Worm (Caenorhabditis elegans) whole organism, mixed stage, embryonic: ENCODE results near the gene lis-1.
A peak's percentile ranks its signal among the peaks of the same experiment; 100 is the strongest.

ENCODE experiments used
- M03D4.4 ChIP-seq: sonication (generic microtip); optimal IDR thresholded peaks from 2 replicates; lab custom pipeline; 2017; ENCODE audit warnings: mild to moderate bottlenecking, missing genetic modification characterization, missing compliant biosample characterization
- bed-3 ChIP-seq: fragments of 200-800 bp; sonication (Bioruptor generic); optimal IDR thresholded peaks from 3 replicates; lab custom pipeline; 2018; ENCODE audit warnings: mild to moderate bottlenecking, missing genetic modification characterization, moderate library complexity, missing compliant biosample characterization
- blmp-1 ChIP-seq: fragments of 150-350 bp; optimal IDR thresholded peaks from 2 replicates; lab custom pipeline; 2014; ENCODE audit warnings: missing biosample characterization, missing genetic modification characterization
- ceh-39 ChIP-seq: fragments of 150-350 bp; optimal IDR thresholded peaks from 2 replicates; lab custom pipeline; 2014; ENCODE audit warnings: missing biosample characterization, missing genetic modification characterization
- ceh-83 ChIP-seq: fragments of 200-800 bp; sonication (Bioruptor generic); optimal IDR thresholded peaks from 2 replicates; lab custom pipeline; 2018; ENCODE audit warnings: mild to moderate bottlenecking, missing genetic modification characterization, missing compliant biosample characterization
- ces-1 ChIP-seq: fragments of 150-350 bp; optimal IDR thresholded peaks from 2 replicates; lab custom pipeline; 2014; ENCODE audit warnings: missing biosample characterization, missing genetic modification reagents, missing genetic modification characterization
- drap-1 ChIP-seq: fragments of 200-800 bp; sonication (Bioruptor generic); optimal IDR thresholded peaks from 3 replicates; lab custom pipeline; 2018; ENCODE audit warnings: mild to moderate bottlenecking, missing genetic modification characterization, missing compliant biosample characterization
- elt-1 ChIP-seq: sonication (generic microtip); optimal IDR thresholded peaks from 2 replicates; lab custom pipeline; 2017; ENCODE audit warnings: missing genetic modification characterization, mild to moderate bottlenecking, missing compliant biosample characterization, antibody characterized with exemption, moderate library complexity, borderline replicate concordance; ENCODE audit not compliant: insufficient read depth
- elt-3 ChIP-seq: fragments of 150-350 bp; optimal IDR thresholded peaks from 2 replicates; lab custom pipeline; 2014; ENCODE audit warnings: missing biosample characterization, missing genetic modification characterization
- flh-1 ChIP-seq: fragments of 200-800 bp; sonication (Bioruptor generic); optimal IDR thresholded peaks from 2 replicates; lab custom pipeline; 2018; ENCODE audit warnings: mild to moderate bottlenecking, missing genetic modification characterization, moderate library complexity, missing compliant biosample characterization
- ham-2 ChIP-seq: fragments of 200-800 bp; sonication (Bioruptor generic); optimal IDR thresholded peaks from 2 replicates; lab custom pipeline; 2018; ENCODE audit warnings: mild to moderate bottlenecking, missing genetic modification characterization, missing compliant biosample characterization
- hlh-1 ChIP-seq: fragments of 150-350 bp; optimal IDR thresholded peaks from 2 replicates; lab custom pipeline; 2014; ENCODE audit warnings: missing biosample characterization, missing genetic modification reagents, missing genetic modification characterization
- lin-13 ChIP-seq: fragments of 150-350 bp; optimal IDR thresholded peaks from 2 replicates; lab custom pipeline; 2014; ENCODE audit warnings: missing biosample characterization, missing genetic modification characterization
- lsy-2 ChIP-seq: fragments of 150-350 bp; optimal IDR thresholded peaks from 2 replicates; lab custom pipeline; 2014; ENCODE audit warnings: missing biosample characterization, missing genetic modification characterization
- mab-5 ChIP-seq: fragments of 150-350 bp; optimal IDR thresholded peaks from 2 replicates; lab custom pipeline; 2014; ENCODE audit warnings: missing biosample characterization, missing genetic modification characterization
- mep-1 ChIP-seq: fragments of 150-350 bp; optimal IDR thresholded peaks from 2 replicates; lab custom pipeline; 2017; ENCODE audit warnings: missing biosample characterization, missing genetic modification reagents, missing genetic modification characterization, inconsistent platforms
- mls-2 ChIP-seq: sonication (generic microtip); optimal IDR thresholded peaks from 2 replicates; lab custom pipeline; 2016; ENCODE audit warnings: mild to moderate bottlenecking, missing genetic modification characterization, moderate library complexity, missing compliant biosample characterization
- nhr-2 ChIP-seq: fragments of 150-350 bp; optimal IDR thresholded peaks from 2 replicates; lab custom pipeline; 2014; ENCODE audit warnings: missing biosample characterization, missing genetic modification characterization
- nhr-76 ChIP-seq: sonication (generic microtip); optimal IDR thresholded peaks from 2 replicates; lab custom pipeline; 2017; ENCODE audit warnings: missing biosample characterization, missing genetic modification characterization
- pha-4 ChIP-seq: fragments of 150-350 bp; optimal IDR thresholded peaks from 2 replicates; lab custom pipeline; 2018; ENCODE audit warnings: missing biosample characterization, missing genetic modification reagents, missing genetic modification characterization
- sem-2 ChIP-seq: fragments of 200-800 bp; sonication (Bioruptor generic); optimal IDR thresholded peaks from 2 replicates; lab custom pipeline; 2018; ENCODE audit warnings: mild to moderate bottlenecking, missing genetic modification characterization, missing compliant biosample characterization
- snpc-4 ChIP-seq: fragments of 150-350 bp; optimal IDR thresholded peaks from 2 replicates; lab custom pipeline; 2014; ENCODE audit warnings: missing biosample characterization, missing genetic modification characterization
- sptf-1 ChIP-seq: sonication (generic microtip); optimal IDR thresholded peaks from 2 replicates; lab custom pipeline; 2017; ENCODE audit warnings: mild to moderate bottlenecking, missing genetic modification characterization, moderate library complexity, missing compliant biosample characterization
- tbx-8 ChIP-seq: fragments of 200-800 bp; sonication (Bioruptor generic); optimal IDR thresholded peaks from 2 replicates; lab custom pipeline; 2018; ENCODE audit warnings: mild to moderate bottlenecking, missing genetic modification characterization, moderate library complexity, missing compliant biosample characterization
- unc-120 ChIP-seq: sonication (generic microtip); optimal IDR thresholded peaks from 2 replicates; lab custom pipeline; 2017; ENCODE audit warnings: missing genetic modification characterization, missing compliant biosample characterization; ENCODE audit not compliant: poor library complexity, severe bottlenecking
- unc-39 ChIP-seq: fragments of 150-350 bp; optimal IDR thresholded peaks from 2 replicates; lab custom pipeline; 2014; ENCODE audit warnings: missing biosample characterization, missing genetic modification characterization
- unc-62 ChIP-seq: fragments of 150-350 bp; optimal IDR thresholded peaks from 2 replicates; lab custom pipeline; 2014; ENCODE audit warnings: missing biosample characterization, missing genetic modification reagents, missing genetic modification characterization
- zip-8 ChIP-seq: fragments of 150-350 bp; optimal IDR thresholded peaks from 2 replicates; lab custom pipeline; 2014; ENCODE audit warnings: missing biosample characterization, missing genetic modification characterization
- ztf-11 ChIP-seq: fragments of 150-350 bp; optimal IDR thresholded peaks from 2 replicates; lab custom pipeline; 2014; ENCODE audit warnings: missing biosample characterization, missing genetic modification characterization

The lis-1 gene

DNA sequence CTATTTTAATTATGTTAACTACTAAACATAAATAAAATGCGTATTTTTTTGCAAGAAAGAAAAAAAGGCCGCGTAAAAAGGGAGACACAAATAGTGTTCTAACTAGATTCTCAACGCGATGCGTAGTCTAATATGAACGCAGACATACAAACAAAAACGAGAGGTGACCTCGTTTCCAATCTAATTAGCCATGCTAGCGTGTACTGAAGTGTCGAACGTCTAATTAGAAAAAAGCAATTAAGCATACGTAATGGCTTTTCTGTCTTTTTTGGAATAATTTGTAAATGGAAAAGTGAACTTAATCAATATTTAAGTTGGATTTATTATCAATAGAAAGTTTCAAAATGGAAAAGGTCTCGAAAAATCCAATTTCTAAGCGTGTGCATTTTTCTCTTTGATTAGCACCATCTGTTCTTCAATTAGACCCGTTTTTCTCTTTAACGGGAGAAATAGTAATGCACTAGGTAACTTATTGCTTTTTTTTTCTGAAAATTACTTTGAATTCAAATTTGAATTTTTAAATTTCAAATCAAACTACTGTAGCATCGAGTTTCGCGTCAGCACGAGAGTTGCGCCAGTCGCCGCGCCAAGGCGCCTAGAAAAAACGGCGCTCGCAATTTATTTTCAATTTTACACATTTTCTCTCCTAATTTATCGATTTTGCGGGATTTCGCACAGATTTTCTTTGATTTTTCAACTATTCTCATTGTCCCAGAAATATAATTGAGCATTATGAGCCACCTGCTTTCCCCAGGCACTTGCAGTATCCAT lies 35.8 kb downstream of the lis-1 start:
- TF ChIP-seq lsy-2 (tag; lab: Kevin White, UChicago) (no peak), mls-2 (tag; lab: Kevin White, UChicago) (no peak), tbx-8 (no peak), elt-3 (no peak), bed-3 (no peak), flh-1 (GFP tag; lab: Kevin White, UChicago) (no peak), ces-1 (peak; percentile 98), drap-1 (no peak), pha-4 (tag; lab: Kevin White, UChicago) (no peak), blmp-1 (tag; lab: Kevin White, UChicago) (no peak), ham-2 (GFP tag; lab: Kevin White, UChicago) (peak; percentile 30), ceh-39 (tag; lab: Kevin White, UChicago) (no peak), unc-120 (tag; lab: Kevin White, UChicago) (no peak), lin-13 (tag; lab: Kevin White, UChicago) (no peak)

DNA sequence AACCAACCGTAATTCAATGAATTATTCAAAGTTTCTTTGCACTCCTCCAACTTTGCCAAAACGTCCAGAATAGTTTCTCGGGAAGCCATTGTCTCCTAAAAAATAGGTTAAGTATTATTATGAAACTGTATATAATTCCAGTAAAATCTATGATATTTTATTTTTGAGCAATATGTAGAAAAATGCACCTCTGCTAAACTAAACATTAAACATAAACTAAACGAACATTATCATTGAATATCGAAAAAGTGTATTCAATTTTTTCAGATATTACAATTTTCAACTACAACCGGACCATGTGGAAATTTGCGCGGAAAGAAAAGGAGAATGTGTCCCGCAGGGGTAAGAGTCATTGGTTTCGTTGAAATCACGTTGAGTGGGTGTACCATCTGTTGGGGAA lies 36.8 kb downstream of the lis-1 start, which contains the start of gene F53A2.3:
F53A2.3 (minus strand) TSS at position 101 of the 400 bp plus-strand sequence.
- TF ChIP-seq ham-2 (GFP tag; lab: Kevin White, UChicago) (no peak), elt-3 (no peak), unc-62 (GFP tag; lab: Kevin White, UChicago) (no peak), mep-1 (tag; lab: Kevin White, UChicago) (no peak), M03D4.4 (tag; lab: Kevin White, UChicago) (no peak), sem-2 (GFP tag; lab: Kevin White, UChicago) (no peak), snpc-4 (tag; lab: Kevin White, UChicago) (no peak), flh-1 (GFP tag; lab: Kevin White, UChicago) (no peak), zip-8 (tag; lab: Kevin White, UChicago) (no peak), hlh-1 (tag; lab: Kevin White, UChicago) (no peak), ceh-39 (tag; lab: Kevin White, UChicago) (no peak), lin-13 (tag; lab: Kevin White, UChicago) (no peak), blmp-1 (tag; lab: Kevin White, UChicago) (no peak), lsy-2 (tag; lab: Kevin White, UChicago) (no peak), mab-5 (tag; lab: Kevin White, UChicago) (no peak)

DNA sequence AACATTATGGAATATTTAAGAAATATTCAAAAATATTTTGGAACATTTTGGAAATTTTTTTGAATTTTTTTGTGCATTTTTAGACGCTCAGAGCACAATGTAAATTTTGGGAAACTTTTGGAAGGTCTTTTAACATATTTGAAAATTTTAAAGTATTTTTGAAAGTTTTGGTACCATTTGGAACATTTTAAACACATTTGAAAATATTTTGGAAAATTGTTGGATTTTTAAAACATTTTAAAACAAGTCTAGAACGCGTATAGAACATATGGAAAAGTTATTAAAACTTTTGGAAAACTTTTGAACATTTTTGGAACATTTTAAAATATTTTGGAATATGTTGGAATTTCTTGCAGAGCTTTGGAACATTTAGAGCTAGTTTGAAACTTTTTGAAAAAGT lies 42.8 kb downstream of the lis-1 start, which contains the start of gene sdz-20:
sdz-20 (plus strand) TSS at position 301 of the 400 bp plus-strand sequence.
- no peak for TF ChIP-seq nhr-2 (tag; lab: Kevin White, UChicago)
- no peak for TF ChIP-seq elt-1 (tag; lab: Kevin White, UChicago)
- TF ChIP-seq sem-2 (GFP tag; lab: Kevin White, UChicago), result no peak
- no peak for TF ChIP-seq flh-1 (GFP tag; lab: Kevin White, UChicago)
- no peak for TF ChIP-seq unc-39 (tag; lab: Kevin White, UChicago)
- no peak for TF ChIP-seq snpc-4 (tag; lab: Kevin White, UChicago)
- TF ChIP-seq pha-4 (tag; lab: Kevin White, UChicago), result no peak

DNA sequence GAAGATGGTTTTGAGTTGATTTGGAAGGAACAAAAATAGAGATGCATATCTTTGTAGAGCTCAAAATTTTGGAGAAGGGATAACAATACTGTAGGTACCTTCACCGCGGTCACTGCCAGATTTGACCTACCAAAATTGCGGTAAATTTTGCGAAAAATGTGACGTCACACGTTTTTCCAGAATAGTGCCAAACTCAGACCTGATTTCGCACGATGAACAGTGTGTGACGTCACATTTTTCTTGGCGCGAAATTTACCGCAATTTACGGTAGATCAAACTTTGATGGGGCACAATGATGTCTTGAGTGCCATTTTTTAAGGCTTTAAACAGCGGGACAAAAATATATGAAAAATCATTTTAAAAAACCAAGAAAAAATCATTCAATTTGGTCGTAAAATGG lies 47.6 kb downstream of the lis-1 start:
- no peak for TF ChIP-seq ztf-11
- TF ChIP-seq zip-8 (tag; lab: Kevin White, UChicago), result peak; percentile 96

DNA sequence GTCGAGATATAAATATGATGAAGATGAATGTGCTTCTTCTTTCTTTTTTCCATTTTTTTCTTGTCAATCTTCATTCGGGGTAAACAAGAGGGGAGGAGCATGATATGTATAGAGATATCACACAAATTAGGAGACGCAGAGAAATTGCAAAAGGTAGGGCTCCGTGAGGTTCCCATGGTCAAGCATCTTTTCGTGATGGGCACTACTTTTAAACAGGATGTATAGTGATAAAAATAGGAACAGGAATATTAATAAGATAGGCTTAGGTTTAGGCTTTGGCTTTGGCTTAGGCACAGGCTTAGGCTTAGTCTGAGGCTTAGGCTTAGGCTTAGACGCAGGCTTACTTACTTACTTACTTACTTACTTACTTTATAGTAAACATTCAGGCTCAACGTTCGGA lies 51.8 kb downstream of the lis-1 start, which contains the start of gene F53A2.1:
F53A2.1 (minus strand) TSS at position 101 of the 400 bp plus-strand sequence.
- TF ChIP-seq nhr-76 (tag; lab: Kevin White, UChicago) (no peak), ztf-11 (no peak), nhr-2 (tag; lab: Kevin White, UChicago) (no peak), ces-1 (no peak), hlh-1 (tag; lab: Kevin White, UChicago) (no peak), ham-2 (GFP tag; lab: Kevin White, UChicago) (no peak), zip-8 (tag; lab: Kevin White, UChicago) (no peak), tbx-8 (no peak), sptf-1 (tag; lab: Kevin White, UChicago) (no peak), elt-1 (tag; lab: Kevin White, UChicago) (no peak), ceh-83 (GFP tag; lab: Kevin White, UChicago) (no peak), sem-2 (GFP tag; lab: Kevin White, UChicago) (no peak), unc-62 (GFP tag; lab: Kevin White, UChicago) (no peak)
